Fruit fly (Drosophila melanogaster) whole organism, prepupa: ENCODE results near the gene Hap40.

Experiments
- Blimp-1 ChIP-seq: fragments of 200-800 bp; sonication (Bioruptor generic); optimal IDR thresholded peaks from 3 replicates; lab custom pipeline; 2017; ENCODE audit warnings: missing biosample characterization, missing genetic modification characterization, mild to moderate bottlenecking, moderate library complexity, missing genetic modification reagents
- CG10669 ChIP-seq: fragments of 200-800 bp; sonication (Bioruptor generic); optimal IDR thresholded peaks from 3 replicates; lab custom pipeline; 2018; ENCODE audit warnings: missing biosample characterization, mild to moderate bottlenecking, missing genetic modification characterization, moderate library complexity
- CG11294 ChIP-seq: fragments of 200-800 bp; sonication (Bioruptor generic); IDR thresholded peaks from 2 replicates; pipeline ENCODE4 v1.3.6; 2022; ENCODE audit warnings: missing biosample characterization, missing genetic modification characterization
- CG11902 ChIP-seq: fragments of 200-800 bp; sonication (Bioruptor generic); optimal IDR thresholded peaks from 3 replicates; lab custom pipeline; 2016; ENCODE audit warnings: missing biosample characterization, missing genetic modification characterization
- CG1621 ChIP-seq: fragments of 200-800 bp; sonication (Bioruptor generic); optimal IDR thresholded peaks from 3 replicates; lab custom pipeline; 2018; ENCODE audit warnings: missing biosample characterization, mild to moderate bottlenecking, missing genetic modification characterization
- CG3032 ChIP-seq: fragments of 200-800 bp; optimal IDR thresholded peaks from 2 replicates; lab custom pipeline; 2019; ENCODE audit warnings: missing biosample characterization, mild to moderate bottlenecking, missing genetic modification characterization, moderate library complexity
- CG32006 ChIP-seq: fragments of 200-800 bp; sonication (Bioruptor generic); optimal IDR thresholded peaks from 3 replicates; lab custom pipeline; 2017; ENCODE audit warnings: missing biosample characterization, mild to moderate bottlenecking, missing genetic modification characterization
- CG3919 ChIP-seq: fragments of 200-800 bp; sonication (Bioruptor generic); optimal IDR thresholded peaks from 3 replicates; lab custom pipeline; 2016; ENCODE audit warnings: missing biosample characterization, missing genetic modification characterization
- CG4318 ChIP-seq: fragments of 200-800 bp; sonication (Bioruptor generic); optimal IDR thresholded peaks from 3 replicates; lab custom pipeline; 2017; ENCODE audit warnings: missing biosample characterization, mild to moderate bottlenecking, missing genetic modification characterization
- CG6276 ChIP-seq: fragments of 200-800 bp; sonication (Bioruptor generic); optimal IDR thresholded peaks from 2 replicates; lab custom pipeline; 2017; ENCODE audit warnings: missing biosample characterization, mild to moderate bottlenecking, missing genetic modification characterization
- CG6792 ChIP-seq: fragments of 200-800 bp; sonication (Bioruptor generic); optimal IDR thresholded peaks from 3 replicates; lab custom pipeline; 2016; ENCODE audit warnings: missing biosample characterization, missing genetic modification characterization
- CG6854 ChIP-seq: fragments of 200-800 bp; sonication (Bioruptor generic); optimal IDR thresholded peaks from 2 replicates; lab custom pipeline; 2017; ENCODE audit warnings: missing biosample characterization, mild to moderate bottlenecking, missing genetic modification characterization
- CG8119 ChIP-seq: fragments of 200-800 bp; sonication (Bioruptor generic); IDR thresholded peaks from 3 replicates; pipeline ENCODE4 v1.3.6; 2022; ENCODE audit warnings: missing biosample characterization, missing genetic modification characterization
- CG8319 ChIP-seq: fragments of 200-800 bp; sonication (Bioruptor generic); optimal IDR thresholded peaks from 3 replicates; lab custom pipeline; 2016; ENCODE audit warnings: missing biosample characterization, missing genetic modification characterization
- CG9139 ChIP-seq: fragments of 200-800 bp; sonication (Bioruptor generic); optimal IDR thresholded peaks from 3 replicates; lab custom pipeline; 2017; ENCODE audit warnings: missing biosample characterization, mild to moderate bottlenecking, missing genetic modification characterization
- Eip78C ChIP-seq: fragments of 200-800 bp; sonication (Bioruptor generic); peaks from one replicate; lab custom pipeline; 2016; ENCODE audit warnings: missing biosample characterization, missing genetic modification characterization
- Gug ChIP-seq: fragments of 200-800 bp; sonication (Bioruptor generic); IDR thresholded peaks from 2 replicates; pipeline ENCODE4 v1.3.6; 2022; ENCODE audit warnings: missing biosample characterization, missing genetic modification characterization
- Lpt ChIP-seq: fragments of 200-800 bp; sonication (Bioruptor generic); optimal IDR thresholded peaks from 3 replicates; lab custom pipeline; 2016; ENCODE audit warnings: missing biosample characterization, missing genetic modification characterization
- OdsH ChIP-seq: fragments of 200-800 bp; sonication (Bioruptor generic); optimal IDR thresholded peaks from 3 replicates; lab custom pipeline; 2016; ENCODE audit warnings: missing biosample characterization, missing genetic modification characterization
- Smox ChIP-seq: fragments of 200-800 bp; sonication (Bioruptor generic); optimal IDR thresholded peaks from 3 replicates; lab custom pipeline; 2016; ENCODE audit warnings: missing biosample characterization, missing genetic modification characterization
- Sox15 ChIP-seq: fragments of 200-800 bp; sonication (Bioruptor generic); optimal IDR thresholded peaks from 3 replicates; lab custom pipeline; 2016; ENCODE audit warnings: missing biosample characterization, missing genetic modification characterization
- achi ChIP-seq: fragments of 200-800 bp; sonication (Bioruptor generic); optimal IDR thresholded peaks from 3 replicates; lab custom pipeline; 2016; ENCODE audit warnings: missing biosample characterization, missing genetic modification characterization
- acj6 ChIP-seq: fragments of 200-800 bp; sonication (Bioruptor generic); optimal IDR thresholded peaks from 3 replicates; lab custom pipeline; 2016; ENCODE audit warnings: missing biosample characterization, missing genetic modification characterization
- dac ChIP-seq: fragments of 200-800 bp; sonication (Bioruptor generic); optimal IDR thresholded peaks from 2 replicates; lab custom pipeline; 2017; ENCODE audit warnings: missing biosample characterization, mild to moderate bottlenecking, missing genetic modification characterization
- eg ChIP-seq: fragments of 200-800 bp; sonication (Bioruptor generic); IDR thresholded peaks from 3 replicates; pipeline ENCODE4 v1.3.6; 2022; ENCODE audit warnings: missing biosample characterization, missing genetic modification characterization
- fd85E ChIP-seq: fragments of 200-800 bp; sonication (Bioruptor generic); optimal IDR thresholded peaks from 3 replicates; lab custom pipeline; 2016; ENCODE audit warnings: missing biosample characterization, missing genetic modification characterization
- fkh ChIP-seq: fragments of 200-800 bp; sonication (Bioruptor generic); optimal IDR thresholded peaks from 3 replicates; lab custom pipeline; 2017; ENCODE audit warnings: missing biosample characterization, mild to moderate bottlenecking, missing genetic modification characterization, moderate library complexity
- net ChIP-seq: fragments of 200-800 bp; sonication (Bioruptor generic); optimal IDR thresholded peaks from 3 replicates; lab custom pipeline; 2016; ENCODE audit warnings: missing biosample characterization, missing genetic modification characterization
- pdm3 ChIP-seq: fragments of 200-800 bp; sonication (Bioruptor generic); optimal IDR thresholded peaks from 3 replicates; lab custom pipeline; 2016; ENCODE audit warnings: missing biosample characterization, missing genetic modification characterization
- spab ChIP-seq: fragments of 200-800 bp; sonication (Bioruptor generic); optimal IDR thresholded peaks from 2 replicates; lab custom pipeline; 2017; ENCODE audit warnings: missing biosample characterization, mild to moderate bottlenecking, missing genetic modification characterization, missing genetic modification reagents
- ss ChIP-seq, 2 experiments: fragments of 200-800 bp; sonication (Bioruptor generic); optimal IDR thresholded peaks; 2 replicates in 1 of 2; 3 replicates in 1 of 2; lab custom pipeline; 2017 to 2018; ENCODE audit warnings: mild to moderate bottlenecking in 2 of 2, missing biosample characterization in 2 of 2, missing genetic modification characterization in 2 of 2, moderate library complexity in 1 of 2
- svp ChIP-seq: fragments of 200-800 bp; sonication (Bioruptor generic); peaks from one replicate; lab custom pipeline; 2016; ENCODE audit warnings: missing biosample characterization, missing genetic modification characterization
- topi ChIP-seq: fragments of 200-800 bp; sonication (Bioruptor generic); optimal IDR thresholded peaks from 3 replicates; lab custom pipeline; 2016; ENCODE audit warnings: missing biosample characterization, missing genetic modification characterization
- vri ChIP-seq: fragments of 200-800 bp; sonication (Bioruptor generic); optimal IDR thresholded peaks from 3 replicates; lab custom pipeline; 2016; ENCODE audit warnings: missing biosample characterization, mild to moderate bottlenecking, missing genetic modification characterization

Gene Hap40

DNA sequence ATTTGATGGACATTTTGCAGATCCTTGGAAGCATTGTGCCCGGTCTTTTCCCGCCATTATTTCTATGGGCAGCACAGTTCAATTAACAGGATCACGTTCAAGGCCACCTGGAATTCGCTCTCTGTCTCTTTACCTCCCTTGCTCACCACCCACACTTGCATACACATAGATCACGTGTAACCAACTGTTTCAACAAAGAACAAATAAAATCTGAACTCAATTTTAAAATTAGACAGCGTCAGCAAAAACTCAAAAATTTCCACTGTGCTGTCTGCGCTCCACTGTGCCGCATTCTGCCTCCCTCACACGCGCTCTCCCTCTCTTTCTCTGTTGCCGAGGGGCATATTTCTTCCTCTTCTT is 5.7 kb downstream of the Hap40 start (continued):
- TF ChIP-seq Lpt (GFP tag; lab: Kevin White, UChicago), result no peak
- TF ChIP-seq CG3919 (GFP tag; lab: Kevin White, UChicago), result peak; percentile 35
- TF ChIP-seq achi (GFP tag; lab: Kevin White, UChicago), result peak; percentile 37
- peak; percentile 53 for TF ChIP-seq Eip78C (GFP tag; lab: Kevin White, UChicago)
- TF ChIP-seq CG9139 (GFP tag; lab: Kevin White, UChicago), result no peak
- no peak for TF ChIP-seq Smox (GFP tag; lab: Kevin White, UChicago)
- no peak for TF ChIP-seq Blimp-1 (GFP tag; lab: Kevin White, UChicago)
- no peak for TF ChIP-seq Sox15 (GFP tag; lab: Kevin White, UChicago)
- no peak for TF ChIP-seq OdsH (GFP tag; lab: Kevin White, UChicago)
- TF ChIP-seq CG3032 (tag; lab: Kevin White, UChicago), result peak; percentile 9
- TF ChIP-seq CG6276 (GFP tag; lab: Kevin White, UChicago), result no peak
- TF ChIP-seq acj6 (GFP tag; lab: Kevin White, UChicago), result no peak
- no peak for TF ChIP-seq CG10669
- TF ChIP-seq CG1621 (tag; lab: Kevin White, UChicago), result peak; percentile 28
- no peak for TF ChIP-seq dac (GFP tag; lab: Kevin White, UChicago)
- no peak for TF ChIP-seq pdm3 (GFP tag; lab: Kevin White, UChicago)
- TF ChIP-seq eg, result no peak
- TF ChIP-seq CG6792 (GFP tag; lab: Kevin White, UChicago), result peak; percentile 37
- TF ChIP-seq CG32006 (GFP tag; lab: Kevin White, UChicago), result no peak
- no peak for TF ChIP-seq Gug (GFP tag; lab: Robert Waterston, UW)
- TF ChIP-seq spab, result no peak
- TF ChIP-seq CG8319 (GFP tag; lab: Kevin White, UChicago), result peak; percentile 14
- TF ChIP-seq vri, result no peak
- TF ChIP-seq topi (GFP tag; lab: Kevin White, UChicago), result no peak

DNA sequence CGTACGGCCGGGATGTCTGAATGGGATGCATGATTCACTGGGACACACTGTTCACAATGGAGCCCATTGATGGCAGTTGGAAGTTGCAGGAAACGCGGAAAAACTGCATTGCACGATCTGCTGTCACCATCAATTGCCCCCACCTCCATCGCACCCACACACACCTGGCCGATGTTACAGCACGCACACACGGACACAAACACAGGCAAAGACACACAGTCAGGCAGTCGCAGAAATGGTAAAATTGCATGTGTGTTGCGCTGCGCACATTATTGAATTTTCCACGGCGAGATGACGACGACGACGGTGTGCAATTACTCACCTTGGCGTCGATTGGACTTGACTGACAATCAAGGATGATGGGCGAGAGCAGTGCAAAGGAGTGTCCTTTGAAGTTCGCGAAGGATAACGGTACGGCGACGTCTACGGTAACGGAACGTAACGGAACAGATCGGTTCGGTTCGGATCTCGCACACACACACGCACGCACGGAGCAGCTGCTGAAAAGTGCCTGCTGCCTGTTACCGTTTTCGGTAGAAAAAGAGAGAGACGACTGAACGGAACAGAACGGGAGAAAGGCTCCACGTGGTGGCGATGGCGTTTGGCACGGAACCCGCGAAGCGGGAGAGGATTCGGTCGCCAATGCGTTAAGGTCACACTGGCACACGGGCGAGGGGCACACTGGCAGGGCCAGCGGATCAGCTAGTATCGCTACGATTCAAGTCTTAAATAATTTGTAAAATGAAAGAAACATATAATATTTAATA is 6.2 kb downstream of the Hap40 start, which contains the start of the genes CG9281 and CG15601:
Gene CG9281, minus strand, starts transcription at position 556 of the 767 bp plus-strand sequence.
Gene CG15601, plus strand, starts transcription at position 664 of the 767 bp plus-strand sequence.
- TF ChIP-seq vri (peak; percentile 63), spab (no peak), Lpt (GFP tag; lab: Kevin White, UChicago) (no peak), svp (GFP tag; lab: Kevin White, UChicago) (peak; percentile 52), CG6854 (GFP tag; lab: Kevin White, UChicago) (peak; percentile 55), Smox (GFP tag; lab: Kevin White, UChicago) (no peak), ss (GFP tag; optimal IDR thresholded peaks at IDR 0.05; lab: Kevin White, UChicago) (peak; percentile 24 to 60), fd85E (GFP tag; lab: Kevin White, UChicago) (no peak), CG8119 (GFP tag; lab: Robert Waterston, UW) (no peak), Blimp-1 (GFP tag; lab: Kevin White, UChicago) (no peak), net (GFP tag; lab: Kevin White, UChicago) (no peak), Eip78C (GFP tag; lab: Kevin White, UChicago) (peak; percentile 54), CG8319 (GFP tag; lab: Kevin White, UChicago) (no peak), eg (peak; percentile 44; the same call in 2 of the 3 replicates), CG11294 (GFP tag; lab: Robert Waterston, UW) (no peak), CG32006 (GFP tag; lab: Kevin White, UChicago) (no peak), CG1621 (tag; lab: Kevin White, UChicago) (peak; percentile 13), CG10669 (no peak), CG4318 (GFP tag; lab: Kevin White, UChicago) (no peak)
- TF ChIP-seq, all 60 proteins: peak for 7

DNA sequence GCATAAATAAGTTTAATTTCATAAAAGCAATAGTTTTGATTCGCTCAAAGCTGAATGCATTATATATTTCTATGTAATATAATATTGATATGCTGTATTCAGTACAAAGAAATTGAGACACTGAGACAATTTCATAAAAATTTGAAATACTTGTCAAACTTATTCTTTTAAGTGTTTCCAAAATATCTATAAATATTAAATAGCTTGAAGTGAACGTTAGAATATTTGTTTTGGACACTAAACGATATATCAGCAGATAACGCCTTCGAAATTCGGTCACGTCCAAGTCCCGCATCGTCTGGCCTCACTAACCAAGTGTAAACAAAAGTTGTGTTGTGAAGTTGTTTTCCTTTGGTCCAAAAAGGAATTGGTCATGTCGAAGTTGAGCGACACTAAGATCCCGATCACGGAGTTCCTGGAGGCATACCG is 6.8 kb downstream of the Hap40 start:
- no peak for TF ChIP-seq ss (GFP tag; optimal IDR thresholded peaks at IDR 0.05; lab: Kevin White, UChicago)
- no peak for TF ChIP-seq CG9139 (GFP tag; lab: Kevin White, UChicago)
- TF ChIP-seq CG11902 (GFP tag; lab: Kevin White, UChicago), result no peak
- TF ChIP-seq fkh (GFP tag; lab: Kevin White, UChicago), result peak; percentile 74
- TF ChIP-seq Eip78C (GFP tag; lab: Kevin White, UChicago), result peak; percentile 43
- peak; percentile 48 for TF ChIP-seq svp (GFP tag; lab: Kevin White, UChicago)
